Worm (Caenorhabditis elegans): ENCODE data around the gene svh-5.
A peak's percentile ranks its signal among the peaks of the same experiment; 100 is the strongest.

The svh-5 gene

DNA sequence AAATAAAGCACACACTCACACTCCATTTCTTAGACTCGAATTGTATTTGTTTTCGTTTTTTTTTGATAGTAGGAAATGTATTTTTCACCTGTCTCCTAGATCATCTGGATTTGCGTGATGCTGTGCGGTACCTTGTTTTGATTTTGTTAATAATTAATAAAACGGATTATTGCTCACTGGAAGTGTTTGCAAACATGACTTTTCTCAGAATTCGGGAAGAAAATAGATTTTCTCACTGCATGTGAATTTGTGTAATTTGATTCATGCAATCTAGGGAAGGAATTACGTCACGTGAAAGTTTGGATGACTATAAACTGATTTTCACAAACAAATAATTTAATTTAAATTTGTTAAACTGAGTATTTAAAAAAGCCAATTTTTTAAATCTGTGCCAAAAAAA lies 33.7 kb downstream of the svh-5 start:
- TF ChIP-seq tra-4 (tag; optimal IDR thresholded peaks at IDR 0.05) (no peak), sea-1 (GFP tag; conservative IDR thresholded peaks at IDR 0.05) (no peak), ets-7 (tag; optimal IDR thresholded peaks at IDR 0.05) (no peak), flt-1 (GFP tag; IDR thresholded peaks at IDR 0.05) (no peak), scrt-1 (GFP tag; IDR thresholded peaks at IDR 0.05) (no peak), hmg-4 (GFP tag; optimal IDR thresholded peaks at IDR 0.05) (no peak), tbx-11 (GFP tag; IDR thresholded peaks at IDR 0.05) (no peak), aly-1 (tag; optimal IDR thresholded peaks at IDR 0.05) (no peak), hmbx-1 (tag; optimal IDR thresholded peaks at IDR 0.05) (no peak), B0310.2 (tag; optimal IDR thresholded peaks at IDR 0.05) (no peak), F13C5.2 (tag; optimal IDR thresholded peaks at IDR 0.05) (no peak), ceh-36 (tag; optimal IDR thresholded peaks at IDR 0.05) (no peak), ceh-13 (GFP tag; optimal IDR thresholded peaks at IDR 0.05) (no peak)

ce11 chrX:15342744-15343259 lies 34.8 kb downstream of the svh-5 start:
- TF ChIP-seq flt-1 (GFP tag; IDR thresholded peaks at IDR 0.05): no peak
- no peak for TF ChIP-seq hmg-4 (GFP tag; optimal IDR thresholded peaks at IDR 0.05)
- TF ChIP-seq tbx-37 (GFP tag; conservative IDR thresholded peaks at IDR 0.05): no peak
- no peak for TF ChIP-seq tra-4 (tag; optimal IDR thresholded peaks at IDR 0.05)
- TF ChIP-seq B0310.2 (tag; optimal IDR thresholded peaks at IDR 0.05): no peak
- TF ChIP-seq scrt-1 (GFP tag; IDR thresholded peaks at IDR 0.05): no peak
- no peak for TF ChIP-seq hmbx-1 (tag; optimal IDR thresholded peaks at IDR 0.05)
- TF ChIP-seq pes-1 (GFP tag; IDR thresholded peaks at IDR 0.05): no peak
- no peak for TF ChIP-seq sea-1 (GFP tag; conservative IDR thresholded peaks at IDR 0.05)
- TF ChIP-seq F13C5.2 (tag; optimal IDR thresholded peaks at IDR 0.05): no peak

ce11 chrX:15342092-15342491 lies 35.5 kb downstream of the svh-5 start:
- no peak for TF ChIP-seq aly-1 (tag; optimal IDR thresholded peaks at IDR 0.05)
- no peak for TF ChIP-seq tbx-37 (GFP tag; conservative IDR thresholded peaks at IDR 0.05)
- TF ChIP-seq B0310.2 (tag; optimal IDR thresholded peaks at IDR 0.05): no peak
- TF ChIP-seq flt-1 (GFP tag; IDR thresholded peaks at IDR 0.05): no peak
- no peak for TF ChIP-seq sea-1 (GFP tag; conservative IDR thresholded peaks at IDR 0.05)
- TF ChIP-seq hmbx-1 (tag; optimal IDR thresholded peaks at IDR 0.05): no peak
- no peak for TF ChIP-seq pes-1 (GFP tag; IDR thresholded peaks at IDR 0.05)
- no peak for TF ChIP-seq ceh-13 (GFP tag; optimal IDR thresholded peaks at IDR 0.05)

DNA sequence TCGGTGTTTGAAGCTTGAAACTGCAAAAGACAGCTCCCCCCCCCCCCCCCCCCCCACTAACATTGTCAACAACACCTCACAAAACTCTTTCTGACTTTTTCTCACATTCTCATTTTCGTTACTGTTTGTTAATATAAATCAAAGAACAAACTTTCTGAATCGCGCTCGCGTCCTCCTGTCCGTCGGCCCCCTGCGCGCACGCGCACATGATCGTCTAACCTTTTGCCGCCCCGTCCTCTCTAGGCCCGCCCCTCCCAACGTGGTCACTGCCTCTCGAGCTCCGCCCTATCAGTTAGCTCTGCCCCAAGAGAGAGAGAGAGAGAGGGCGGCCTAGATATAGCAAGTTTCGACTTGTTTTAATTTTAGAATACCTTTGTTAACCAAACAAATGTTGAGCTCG lies 36.9 kb downstream of the svh-5 start:
- TF ChIP-seq sea-1 (GFP tag; conservative IDR thresholded peaks at IDR 0.05) (no peak), hmg-4 (GFP tag; optimal IDR thresholded peaks at IDR 0.05) (peak; percentile 21)

ce11 chrX:15339807-15340596 lies 37.6 kb downstream of the svh-5 start, which contains the start of gene Y15E3A.5:
Gene Y15E3A.5 (plus strand): TSS chrX:15340558.
- TF ChIP-seq tbx-11 (GFP tag; IDR thresholded peaks at IDR 0.05) (no peak), ceh-36 (tag; optimal IDR thresholded peaks at IDR 0.05) (no peak), pes-1 (GFP tag; IDR thresholded peaks at IDR 0.05) (no peak), sea-1 (GFP tag; conservative IDR thresholded peaks at IDR 0.05) (no peak)

ce11 chrX:15338195-15338594 lies 39.4 kb downstream of the svh-5 start:
- TF ChIP-seq B0310.2 (tag; optimal IDR thresholded peaks at IDR 0.05) (no peak), pes-1 (GFP tag; IDR thresholded peaks at IDR 0.05) (no peak)

DNA sequence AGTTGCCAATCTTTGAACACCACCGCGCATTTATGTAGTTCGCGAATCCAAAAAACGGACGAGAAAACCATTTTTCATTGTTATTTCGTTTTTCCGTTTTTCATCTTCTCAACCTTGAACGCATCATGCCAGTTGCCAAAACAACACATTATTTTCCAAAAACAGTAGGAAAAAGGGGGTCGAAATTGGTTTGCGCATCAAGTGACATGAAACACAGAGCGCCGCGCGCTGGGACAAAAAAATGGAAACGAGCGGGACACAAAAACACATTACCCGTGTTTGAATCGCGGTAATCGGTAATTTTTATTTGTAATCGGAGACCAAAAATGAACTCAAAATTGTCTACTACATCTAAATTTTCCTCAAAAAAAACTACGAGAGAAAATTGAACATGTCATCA lies 41.2 kb downstream of the svh-5 start:
- TF ChIP-seq sea-1 (GFP tag; conservative IDR thresholded peaks at IDR 0.05) (no peak), ceh-13 (GFP tag; optimal IDR thresholded peaks at IDR 0.05) (no peak), ceh-36 (tag; optimal IDR thresholded peaks at IDR 0.05) (no peak), tra-4 (tag; optimal IDR thresholded peaks at IDR 0.05) (no peak), ets-7 (tag; optimal IDR thresholded peaks at IDR 0.05) (no peak), B0310.2 (tag; optimal IDR thresholded peaks at IDR 0.05) (no peak), F13C5.2 (tag; optimal IDR thresholded peaks at IDR 0.05) (no peak), hmg-4 (GFP tag; optimal IDR thresholded peaks at IDR 0.05) (no peak), pes-1 (GFP tag; IDR thresholded peaks at IDR 0.05) (no peak), ama-1 (optimal IDR thresholded peaks at IDR 0.05) (no peak), hmbx-1 (tag; optimal IDR thresholded peaks at IDR 0.05) (no peak), tbx-37 (GFP tag; conservative IDR thresholded peaks at IDR 0.05) (no peak), scrt-1 (GFP tag; IDR thresholded peaks at IDR 0.05) (no peak), tbx-11 (GFP tag; IDR thresholded peaks at IDR 0.05) (no peak), aly-1 (tag; optimal IDR thresholded peaks at IDR 0.05) (no peak), flt-1 (GFP tag; IDR thresholded peaks at IDR 0.05) (no peak), hnd-1 (tag; optimal IDR thresholded peaks at IDR 0.05) (no peak)

DNA sequence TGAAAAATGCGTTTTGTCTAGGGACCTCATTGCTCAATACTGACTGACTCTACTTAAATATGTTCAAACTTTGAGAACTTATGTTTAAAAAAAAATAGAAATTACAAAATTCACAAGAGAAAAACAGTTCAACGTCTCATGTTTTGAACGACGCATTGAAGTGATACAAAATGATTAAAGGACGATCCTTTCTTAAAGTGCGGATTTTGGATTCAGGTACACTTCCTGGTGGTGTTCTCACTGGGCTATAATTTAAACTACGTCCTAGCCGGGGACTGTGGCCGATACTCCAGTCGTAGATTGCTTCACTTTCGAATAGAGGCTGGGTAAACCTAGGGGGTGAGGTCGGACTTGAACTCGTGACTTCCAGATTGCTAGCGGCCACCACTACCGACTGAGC lies 42.0 kb downstream of the svh-5 start:
- TF ChIP-seq ama-1 (optimal IDR thresholded peaks at IDR 0.05): no peak

DNA sequence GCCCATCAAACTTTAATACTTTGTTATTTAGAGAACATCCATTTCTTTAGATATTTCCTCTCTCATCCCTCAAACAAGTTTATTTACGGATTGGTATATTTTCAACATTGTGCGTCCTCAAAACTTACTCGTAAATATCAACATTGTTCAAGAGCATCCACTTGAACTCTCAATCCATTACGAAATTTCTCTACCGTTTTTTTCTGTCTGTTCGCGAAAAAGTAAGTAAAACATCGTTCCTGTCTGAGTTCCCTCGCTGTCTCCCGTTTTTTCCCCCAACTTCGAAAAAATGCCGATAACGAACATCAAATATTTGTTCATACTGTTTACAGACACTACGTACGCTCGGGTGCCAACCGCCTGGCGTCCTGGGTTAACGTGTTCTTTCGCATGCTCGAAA lies 42.7 kb downstream of the svh-5 start:
- no peak for TF ChIP-seq ama-1 (optimal IDR thresholded peaks at IDR 0.05)
- no peak for TF ChIP-seq tbx-11 (GFP tag; IDR thresholded peaks at IDR 0.05)
- TF ChIP-seq F13C5.2 (tag; optimal IDR thresholded peaks at IDR 0.05): no peak
- TF ChIP-seq hmbx-1 (tag; optimal IDR thresholded peaks at IDR 0.05): no peak
- no peak for TF ChIP-seq pes-1 (GFP tag; IDR thresholded peaks at IDR 0.05)
- no peak for TF ChIP-seq hmg-4 (GFP tag; optimal IDR thresholded peaks at IDR 0.05)
- no peak for TF ChIP-seq ceh-13 (GFP tag; optimal IDR thresholded peaks at IDR 0.05)
- no peak for TF ChIP-seq aly-1 (tag; optimal IDR thresholded peaks at IDR 0.05)
- TF ChIP-seq ets-7 (tag; optimal IDR thresholded peaks at IDR 0.05): no peak
- no peak for TF ChIP-seq sea-1 (GFP tag; conservative IDR thresholded peaks at IDR 0.05)
- no peak for TF ChIP-seq scrt-1 (GFP tag; IDR thresholded peaks at IDR 0.05)
- TF ChIP-seq ceh-36 (tag; optimal IDR thresholded peaks at IDR 0.05): no peak
- no peak for TF ChIP-seq B0310.2 (tag; optimal IDR thresholded peaks at IDR 0.05)

Measured in whole organism, early embryonic.